Worm (Caenorhabditis elegans) whole organism, late embryonic: Measurements from ENCODE around the gene C46F9.6.

Experiments
- ama-1 ChIP-seq: fragments of 150-350 bp; optimal IDR thresholded peaks from 2 replicates; lab custom pipeline; 2014
- ceh-22 ChIP-seq: sonication (generic microtip); optimal IDR thresholded peaks from 2 replicates; lab custom pipeline; 2017; ENCODE audit warnings: missing biosample characterization, missing genetic modification characterization
- elt-2 ChIP-seq: sonication (generic microtip); optimal IDR thresholded peaks from 2 replicates; lab custom pipeline; 2016; ENCODE audit warnings: missing genetic modification reagents, missing genetic modification characterization, missing compliant biosample characterization
- fkh-10 ChIP-seq: fragments of 150-350 bp; optimal IDR thresholded peaks from 2 replicates; lab custom pipeline; 2014; ENCODE audit warnings: missing biosample characterization, missing genetic modification reagents, missing genetic modification characterization
- gmeb-2 ChIP-seq: sonication (generic microtip); optimal IDR thresholded peaks from 2 replicates; lab custom pipeline; 2016; ENCODE audit warnings: missing genetic modification characterization, inconsistent platforms, missing compliant biosample characterization
- nfya-1 ChIP-seq: sonication (generic microtip); optimal IDR thresholded peaks from 2 replicates; lab custom pipeline; 2017; ENCODE audit warnings: missing genetic modification characterization, mild to moderate bottlenecking, missing compliant biosample characterization, antibody characterized with exemption, moderate library complexity
- odd-2 ChIP-seq: sonication (generic microtip); optimal IDR thresholded peaks from 2 replicates; lab custom pipeline; 2017; ENCODE audit warnings: antibody characterized with exemption, mild to moderate bottlenecking, missing genetic modification characterization, missing compliant biosample characterization
- sox-2 ChIP-seq: fragments of 200-800 bp; sonication (Bioruptor generic); IDR thresholded peaks from 2 replicates; pipeline ENCODE4 v1.3.6; 2022; ENCODE audit warnings: missing genetic modification reagents, missing genetic modification characterization, missing compliant biosample characterization

- TF ChIP-seq ama-1 (lab: Kevin White, UChicago) = no peak
- TF ChIP-seq ceh-22 (tag; lab: Kevin White, UChicago) = no peak
- no peak for TF ChIP-seq elt-2 (tag; lab: Kevin White, UChicago)
- no peak for TF ChIP-seq odd-2 (tag; lab: Kevin White, UChicago)
- no peak for TF ChIP-seq fkh-10
- no peak for TF ChIP-seq sox-2 (GFP tag; lab: Robert Waterston, UW)
- no peak for TF ChIP-seq nfya-1 (tag; lab: Kevin White, UChicago)
- TF ChIP-seq gmeb-2 (tag; lab: Kevin White, UChicago) = no peak
Observed at ce11 chrII:1875658-1876057, 22.4 kb upstream of the C46F9.6 start, which contains the start of gene math-13.
